Worm (Caenorhabditis elegans): ENCODE results near the gene irg-6.

Gene irg-6

ce11 chrIV:12891080-12891479 is 23.7 kb downstream of the irg-6 start (continued):
- no peak for TF ChIP-seq daf-16 (GFP tag; optimal IDR thresholded peaks at IDR 0.05)
- peak; percentile 47 for TF ChIP-seq daf-16 (tag; optimal IDR thresholded peaks at IDR 0.05)
- no peak for TF ChIP-seq mes-2 (tag; optimal IDR thresholded peaks at IDR 0.05; ENCODE audit: poor library complexity, severe bottlenecking)
- no peak for TF ChIP-seq ceh-20 (GFP tag; IDR thresholded peaks at IDR 0.05)
- TF ChIP-seq ama-1 (optimal IDR thresholded peaks at IDR 0.05), result no peak
- TF ChIP-seq T26A8.4 (GFP tag; IDR thresholded peaks at IDR 0.05), result no peak
- no peak for TF ChIP-seq dpl-1 (GFP tag; optimal IDR thresholded peaks at IDR 0.05)
- no peak for TF ChIP-seq ctbp-1 (GFP tag; IDR thresholded peaks at IDR 0.05)

- TF ChIP-seq madf-5 (GFP tag; IDR thresholded peaks at IDR 0.05), result no peak
- no peak for TF ChIP-seq lin-38 (GFP tag; IDR thresholded peaks at IDR 0.05)
- no peak for TF ChIP-seq ces-1 (GFP tag; optimal IDR thresholded peaks at IDR 0.05)
- no peak for TF ChIP-seq F26F4.8 (GFP tag; conservative IDR thresholded peaks at IDR 0.05)
- peak; percentile 40 for TF ChIP-seq dve-1 (tag; optimal IDR thresholded peaks at IDR 0.05; ENCODE audit: insufficient read depth)
- TF ChIP-seq nhr-25 (tag; optimal IDR thresholded peaks at IDR 0.05; ENCODE audit: borderline replicate concordance, insufficient read depth), result no peak
- TF ChIP-seq unc-130 (GFP tag; optimal IDR thresholded peaks at IDR 0.05), result no peak
- no peak for TF ChIP-seq F10B5.3 (tag; optimal IDR thresholded peaks at IDR 0.05)
- TF ChIP-seq unc-62 (GFP tag; optimal IDR thresholded peaks at IDR 0.05 in 1 of 2), result no peak
- TF ChIP-seq unc-62 (tag; optimal IDR thresholded peaks at IDR 0.05), result no peak
- TF ChIP-seq T20F7.1 (GFP tag; optimal IDR thresholded peaks at IDR 0.05), result no peak
- peak; percentile 62 for TF ChIP-seq hlh-11 (tag; optimal IDR thresholded peaks at IDR 0.05)
- TF ChIP-seq mdl-1 (tag; optimal IDR thresholded peaks at IDR 0.05), result no peak
- no peak for TF ChIP-seq ztf-11 (tag; optimal IDR thresholded peaks at IDR 0.05)
- no peak for TF ChIP-seq daf-8 (GFP tag; IDR thresholded peaks at IDR 0.05)
- no peak for TF ChIP-seq gei-8 (GFP tag; optimal IDR thresholded peaks at IDR 0.05)
- TF ChIP-seq mdt-29 (GFP tag; IDR thresholded peaks at IDR 0.05), result no peak
- TF ChIP-seq nhr-42 (GFP tag; IDR thresholded peaks at IDR 0.05), result no peak
- no peak for TF ChIP-seq zfp-2 (tag; optimal IDR thresholded peaks at IDR 0.05)
- no peak for TF ChIP-seq ZK337.2 (GFP tag; IDR thresholded peaks at IDR 0.05)
- no peak for TF ChIP-seq mep-1 (tag; optimal IDR thresholded peaks at IDR 0.05)
- TF ChIP-seq saeg-2 (GFP tag; IDR thresholded peaks at IDR 0.05), result no peak
- TF ChIP-seq attf-4 (tag; optimal IDR thresholded peaks at IDR 0.05), result no peak
- TF ChIP-seq mes-2 (tag; optimal IDR thresholded peaks at IDR 0.05; ENCODE audit: poor library complexity, severe bottlenecking), result peak; percentile 5
- TF ChIP-seq snpc-4 (tag; optimal IDR thresholded peaks at IDR 0.05), result no peak
- no peak for TF ChIP-seq jun-1 (tag; optimal IDR thresholded peaks at IDR 0.05)
- no peak for TF ChIP-seq tag-97 (GFP tag; IDR thresholded peaks at IDR 0.05)
- TF ChIP-seq ama-1 (optimal IDR thresholded peaks at IDR 0.05), result no peak
- no peak for TF ChIP-seq zip-11 (GFP tag; IDR thresholded peaks at IDR 0.05)
- no peak for TF ChIP-seq dmd-9 (GFP tag; IDR thresholded peaks at IDR 0.05)
- TF ChIP-seq egl-27 (tag; optimal IDR thresholded peaks at IDR 0.05), result no peak
- TF ChIP-seq lsy-2 (tag; optimal IDR thresholded peaks at IDR 0.05), result no peak
- TF ChIP-seq zfp-3 (GFP tag; conservative IDR thresholded peaks at IDR 0.05), result no peak
- peak; percentile 52 for TF ChIP-seq nhr-77 (tag; optimal IDR thresholded peaks at IDR 0.05)
- no peak for TF ChIP-seq spr-1 (tag; optimal IDR thresholded peaks at IDR 0.05)
- TF ChIP-seq nhr-237 (tag; optimal IDR thresholded peaks at IDR 0.05), result no peak
- TF ChIP-seq dmd-8 (GFP tag; IDR thresholded peaks at IDR 0.05), result no peak
- no peak for TF ChIP-seq D1046.2 (GFP tag; IDR thresholded peaks at IDR 0.05)
- TF ChIP-seq dmd-6 (GFP tag; IDR thresholded peaks at IDR 0.05), result peak; percentile 94
- no peak for TF ChIP-seq lin-39 (tag; optimal IDR thresholded peaks at IDR 0.05)
- no peak for TF ChIP-seq snpc-1.2 (GFP tag; IDR thresholded peaks at IDR 0.05)
- peak; percentile 70 for TF ChIP-seq lin-1 (GFP tag; IDR thresholded peaks at IDR 0.05)
- TF ChIP-seq R02D3.7 (tag; optimal IDR thresholded peaks at IDR 0.05), result no peak
- no peak for TF ChIP-seq nhr-6 (tag; optimal IDR thresholded peaks at IDR 0.05)
- TF ChIP-seq hif-1 (tag; optimal IDR thresholded peaks at IDR 0.05), result no peak
- no peak for TF ChIP-seq ceh-20 (GFP tag; IDR thresholded peaks at IDR 0.05)
Observed at ce11 chrIV:12890445-12890844, 24.3 kb downstream of the irg-6 start, which contains the start of gene K08D8.6. Gene K08D8.6, minus strand, starts transcription at chrIV:12890508.

Data from whole organism, L4 larva.